Worm (Caenorhabditis elegans) whole organism, L4 larva: Measurements from ENCODE around the gene oac-40.

ENCODE experiments used
- ceh-44 ChIP-seq: fragments of 200-800 bp; sonication (Bioruptor generic); IDR thresholded peaks from 2 replicates; pipeline ENCODE4 v1.3.6; 2022; ENCODE audit warnings: missing genetic modification reagents, missing genetic modification characterization, missing compliant biosample characterization
- ztf-11 ChIP-seq: fragments of 150-350 bp; optimal IDR thresholded peaks from 2 replicates; lab custom pipeline; 2014; ENCODE audit warnings: missing biosample characterization, missing genetic modification characterization

- TF ChIP-seq ceh-44 (no peak), ztf-11 (no peak)
Observed at ce11 chrV:9067678-9068077, 51.1 kb downstream of the oac-40 start, which contains the start of gene fip-2.
